Fruit fly (Drosophila melanogaster) whole organism, pupa: ENCODE data around the gene Ir7b.

Source experiments
- CG12605 ChIP-seq: fragments of 200-800 bp; sonication (Bioruptor generic); IDR thresholded peaks from 2 replicates; pipeline ENCODE4 v1.3.6; 2022; ENCODE audit warnings: missing biosample characterization, missing genetic modification characterization
- CG14655 ChIP-seq: fragments of 200-800 bp; sonication (Bioruptor generic); optimal IDR thresholded peaks from 3 replicates; lab custom pipeline; 2017; ENCODE audit warnings: mild to moderate bottlenecking, missing biosample characterization, missing genetic modification reagents, missing genetic modification characterization
- Pif1B ChIP-seq: fragments of 200-800 bp; sonication (Bioruptor generic); optimal IDR thresholded peaks from 3 replicates; lab custom pipeline; 2016; ENCODE audit warnings: missing biosample characterization, missing genetic modification characterization

dm6 chrX:7825310-7825709, 41.5 kb downstream of the Ir7b start:
- no peak for TF ChIP-seq CG12605 (GFP tag; lab: Robert Waterston, UW)
- TF ChIP-seq CG14655: no peak
- TF ChIP-seq Pif1B (GFP tag; lab: Kevin White, UChicago): no peak
